4 worm cellular contexts compared by ENCODE assay signal in the genomic region with DNA sequence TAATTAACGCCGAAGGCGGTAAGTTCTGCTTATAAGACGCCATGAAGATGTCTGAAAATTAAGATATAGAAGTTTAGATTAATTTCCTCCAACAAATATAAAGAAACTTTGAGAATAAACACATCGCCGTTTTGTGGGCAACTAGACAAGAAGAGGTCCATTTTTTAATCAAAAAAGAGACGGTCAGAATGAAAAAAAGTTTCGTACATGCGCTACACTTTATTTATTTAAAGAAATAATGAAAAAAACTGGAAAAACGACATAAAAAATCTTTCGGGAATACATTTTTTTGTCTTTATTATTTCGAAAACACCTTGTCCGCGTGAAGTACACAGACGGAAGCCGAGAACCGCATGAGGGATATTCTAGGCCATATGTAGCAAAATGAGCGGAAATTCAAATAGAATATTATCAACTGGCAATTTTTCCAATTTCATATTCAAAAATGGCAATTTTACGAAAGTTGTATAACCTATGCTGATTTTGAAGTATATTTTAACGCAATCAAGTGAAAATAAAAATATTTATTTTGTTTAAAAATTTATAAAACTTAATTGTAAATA.
A peak's percentile ranks its signal among the peaks of the same experiment; 100 is the strongest.
TF ChIP-seq lines count a peak whose summit lies in the region.

A gene (minus strand): TSS at position 51 of the 563 bp plus-strand sequence.

TF ChIP-seq in whole organism, L2 larva, 48 proteins besides CTCF, POLR2A, EP300 and RAD21 (continued from another document):
- TF ChIP-seq C34F6.9 (tag; optimal IDR thresholded peaks at IDR 0.05; lab: Kevin White, UChicago) (peak; percentile 87), lsy-2 (tag; optimal IDR thresholded peaks at IDR 0.05; lab: Kevin White, UChicago) (peak; percentile 67 to 90), nhr-12 (tag; optimal IDR thresholded peaks at IDR 0.05; lab: Kevin White, UChicago) (no peak), nhr-129 (tag; optimal IDR thresholded peaks at IDR 0.05; lab: Kevin White, UChicago) (peak; percentile 30), blmp-1 (tag; optimal IDR thresholded peaks at IDR 0.05; lab: Kevin White, UChicago; ENCODE audit: insufficient read depth) (no peak), R02D3.7 (tag; optimal IDR thresholded peaks at IDR 0.05; lab: Kevin White, UChicago) (no peak), nhr-25 (tag; optimal IDR thresholded peaks at IDR 0.05; lab: Kevin White, UChicago) (peak; percentile 84), lin-11 (tag; optimal IDR thresholded peaks at IDR 0.05; lab: Kevin White, UChicago) (peak; percentile 18), ztf-1 (GFP tag; conservative IDR thresholded peaks at IDR 0.05; lab: Robert Waterston, UW) (no peak), lin-13 (GFP tag; optimal IDR thresholded peaks at IDR 0.05; lab: Kevin White, UChicago) (peak; percentile 80), lin-39 (tag; optimal IDR thresholded peaks at IDR 0.05; lab: Kevin White, UChicago) (no peak), nhr-21 (tag; optimal IDR thresholded peaks at IDR 0.05; lab: Kevin White, UChicago) (peak; percentile 68), fos-1 (tag; optimal IDR thresholded peaks at IDR 0.05; lab: Kevin White, UChicago) (peak; percentile 16), sma-3 (GFP tag; optimal IDR thresholded peaks at IDR 0.05; lab: Kevin White, UChicago) (peak; percentile 84)

TF ChIP-seq in whole organism, L4 larva, 104 proteins besides CTCF, POLR2A, EP300 and RAD21 (continued from another document):
- peak; percentile 6 for TF ChIP-seq nhr-48 (tag; optimal IDR thresholded peaks at IDR 0.05; lab: Kevin White, UChicago)
- TF ChIP-seq lin-13 (GFP tag; optimal IDR thresholded peaks at IDR 0.05; lab: Kevin White, UChicago) = peak; percentile 27
- peak; percentile 63 for TF ChIP-seq rbr-2 (tag; optimal IDR thresholded peaks at IDR 0.05; lab: Kevin White, UChicago)
- peak; percentile 74 for TF ChIP-seq dve-1 (tag; optimal IDR thresholded peaks at IDR 0.05; lab: Kevin White, UChicago; ENCODE audit: insufficient read depth)
- peak; percentile 82 for TF ChIP-seq dmd-9 (GFP tag; IDR thresholded peaks at IDR 0.05; lab: Robert Waterston, UW)
- TF ChIP-seq daf-16 (GFP tag; optimal IDR thresholded peaks at IDR 0.05; lab: Kevin White, UChicago) = no peak
- peak; percentile 52 for TF ChIP-seq daf-16 (tag; optimal IDR thresholded peaks at IDR 0.05; lab: Kevin White, UChicago)
- TF ChIP-seq mep-1 (tag; optimal IDR thresholded peaks at IDR 0.05; lab: Kevin White, UChicago) = peak; percentile 70
- TF ChIP-seq nhr-28 (tag; optimal IDR thresholded peaks at IDR 0.05; lab: Kevin White, UChicago) = peak; percentile 30
- no peak for TF ChIP-seq tra-1 (GFP tag; IDR thresholded peaks at IDR 0.05; lab: Robert Waterston, UW)
- no peak for TF ChIP-seq Y48G9A.11 (GFP tag; IDR thresholded peaks at IDR 0.05; lab: Robert Waterston, UW)
- no peak for TF ChIP-seq fos-1 (tag; optimal IDR thresholded peaks at IDR 0.05; lab: Kevin White, UChicago)
- TF ChIP-seq nhr-102 (tag; optimal IDR thresholded peaks at IDR 0.05; lab: Kevin White, UChicago) = peak; percentile 66
- peak; percentile 75 for TF ChIP-seq madf-9 (GFP tag; conservative IDR thresholded peaks at IDR 0.05; lab: Robert Waterston, UW)
- peak; percentile 86 for TF ChIP-seq nhr-6 (tag; optimal IDR thresholded peaks at IDR 0.05; lab: Kevin White, UChicago)

TF ChIP-seq in whole organism, late embryonic, 69 proteins besides CTCF, POLR2A, EP300 and RAD21 (continued from another document):
- TF ChIP-seq unc-55 (GFP tag; optimal IDR thresholded peaks at IDR 0.05; lab: Kevin White, UChicago) (no peak), ceh-22 (tag; optimal IDR thresholded peaks at IDR 0.05; lab: Kevin White, UChicago) (no peak), K02D7.2 (tag; optimal IDR thresholded peaks at IDR 0.05; lab: Kevin White, UChicago) (no peak), elt-2 (tag; optimal IDR thresholded peaks at IDR 0.05; lab: Kevin White, UChicago) (peak; percentile 71), lim-6 (tag; optimal IDR thresholded peaks at IDR 0.05; lab: Kevin White, UChicago) (peak; percentile 72), ceh-14 (tag; optimal IDR thresholded peaks at IDR 0.05; lab: Kevin White, UChicago) (peak; percentile 73), ceh-2 (tag; optimal IDR thresholded peaks at IDR 0.05; lab: Kevin White, UChicago) (peak; percentile 96), pha-4 (tag; optimal IDR thresholded peaks at IDR 0.05; lab: Kevin White, UChicago) (no peak), C08G9.2 (tag; optimal IDR thresholded peaks at IDR 0.05; lab: Kevin White, UChicago) (peak; percentile 98), ref-2 (tag; optimal IDR thresholded peaks at IDR 0.05; lab: Kevin White, UChicago) (peak; percentile 88), ets-4 (tag; optimal IDR thresholded peaks at IDR 0.05; lab: Kevin White, UChicago) (peak; percentile 90), rnt-1 (tag; optimal IDR thresholded peaks at IDR 0.05; lab: Kevin White, UChicago) (peak; percentile 79), pat-9 (tag; optimal IDR thresholded peaks at IDR 0.05; lab: Kevin White, UChicago) (no peak), hlh-15 (tag; optimal IDR thresholded peaks at IDR 0.05; lab: Kevin White, UChicago) (peak; percentile 48), F13H6.1 (tag; optimal IDR thresholded peaks at IDR 0.05; lab: Kevin White, UChicago) (peak; percentile 49), sdc-2 (tag; optimal IDR thresholded peaks at IDR 0.05; lab: Kevin White, UChicago) (peak; percentile 36)
TF ChIP-seq in whole organism, late embryonic: peak in this region for 29.

TF ChIP-seq in whole organism, mixed stage, embryonic, 35 proteins besides CTCF, POLR2A, EP300 and RAD21 (continued from another document):
- TF ChIP-seq ztf-11 (tag; optimal IDR thresholded peaks at IDR 0.05; lab: Kevin White, UChicago) (no peak), pha-4 (tag; optimal IDR thresholded peaks at IDR 0.05; lab: Kevin White, UChicago) (peak; percentile 49), ceh-83 (GFP tag; optimal IDR thresholded peaks at IDR 0.05; lab: Kevin White, UChicago) (peak; percentile 5), nhr-2 (tag; optimal IDR thresholded peaks at IDR 0.05; lab: Kevin White, UChicago) (no peak), bed-3 (GFP tag; optimal IDR thresholded peaks at IDR 0.05; lab: Kevin White, UChicago) (no peak), unc-120 (tag; optimal IDR thresholded peaks at IDR 0.05; lab: Kevin White, UChicago; ENCODE audit: poor library complexity, severe bottlenecking) (peak; percentile 44), sptf-1 (tag; optimal IDR thresholded peaks at IDR 0.05; lab: Kevin White, UChicago) (peak; percentile 66)
